Fruit fly (Drosophila melanogaster) whole organism, embryonic: ENCODE results near the gene FBXO11.

Experiments used
- CG11723 ChIP-seq: fragments of 200-800 bp; sonication (Bioruptor generic); optimal IDR thresholded peaks from 2 replicates; lab custom pipeline; 2017; ENCODE audit warnings: missing biosample characterization, mild to moderate bottlenecking, missing genetic modification characterization
- CG12155 ChIP-seq: fragments of 200-800 bp; sonication (Bioruptor generic); optimal IDR thresholded peaks from 3 replicates; lab custom pipeline; 2016; ENCODE audit warnings: missing biosample characterization, missing genetic modification characterization
- CG12391 ChIP-seq: fragments of 200-800 bp; sonication (Bioruptor generic); optimal IDR thresholded peaks from 3 replicates; lab custom pipeline; 2018; ENCODE audit warnings: missing biosample characterization, mild to moderate bottlenecking, missing genetic modification characterization, moderate library complexity
- CG17612 ChIP-seq: fragments of 200-800 bp; sonication (Bioruptor generic); IDR thresholded peaks from 2 replicates; pipeline ENCODE4 v1.3.6; 2022; ENCODE audit warnings: missing biosample characterization, missing genetic modification characterization
- CG17829 ChIP-seq: fragments of 200-800 bp; optimal IDR thresholded peaks from 2 replicates; lab custom pipeline; 2019; ENCODE audit warnings: missing biosample characterization, mild to moderate bottlenecking, missing genetic modification characterization, moderate library complexity
- CG30020 ChIP-seq: fragments of 200-800 bp; optimal IDR thresholded peaks from 2 replicates; lab custom pipeline; 2019; ENCODE audit warnings: missing biosample characterization, mild to moderate bottlenecking, missing genetic modification characterization, moderate library complexity
- CG32772 ChIP-seq: fragments of 200-800 bp; sonication (Bioruptor generic); IDR thresholded peaks from 2 replicates; pipeline ENCODE4 v1.3.6; 2022; ENCODE audit warnings: missing biosample characterization, missing genetic modification characterization
- CG3726 ChIP-seq: fragments of 200-800 bp; sonication (Bioruptor generic); IDR thresholded peaks from 3 replicates; pipeline ENCODE4, ENCODE4 v1.3.6; 2022; ENCODE audit warnings: missing biosample characterization, missing genetic modification characterization
- CG3847 ChIP-seq: fragments of 200-800 bp; sonication (Bioruptor generic); IDR thresholded peaks from 2 replicates; pipeline ENCODE4 v1.3.6; 2022; ENCODE audit warnings: missing biosample characterization, missing genetic modification characterization
- CG7839 ChIP-seq: fragments of 200-800 bp; sonication (Bioruptor generic); optimal IDR thresholded peaks from 3 replicates; lab custom pipeline; 2018; ENCODE audit warnings: missing biosample characterization, mild to moderate bottlenecking, missing genetic modification characterization, moderate library complexity
- CG8281 ChIP-seq: fragments of 200-800 bp; sonication (Bioruptor generic); optimal IDR thresholded peaks from 2 replicates; lab custom pipeline; 2018; ENCODE audit warnings: missing biosample characterization, mild to moderate bottlenecking, missing genetic modification characterization, moderate library complexity
- CG9609 ChIP-seq: fragments of 200-800 bp; sonication (Bioruptor generic); optimal IDR thresholded peaks from 3 replicates; lab custom pipeline; 2016; ENCODE audit warnings: missing biosample characterization, missing genetic modification characterization
- CG9817 ChIP-seq: fragments of 200-800 bp; sonication (Bioruptor generic); optimal IDR thresholded peaks from 2 replicates; lab custom pipeline; 2018; ENCODE audit warnings: missing biosample characterization, mild to moderate bottlenecking, missing genetic modification characterization, moderate library complexity
- D ChIP-seq, 2 experiments: fragments of 200-800 bp in 1 of 2; fragments of >200 bp in 1 of 2; sonication (Bioruptor generic) in 1 of 2; optimal IDR thresholded peaks; 2 replicates in 1 of 2; 3 replicates in 1 of 2; lab custom pipeline; 2017; ENCODE audit warnings: mild to moderate bottlenecking in 1 of 2, missing biosample characterization in 1 of 2, missing genetic modification characterization in 1 of 2, missing genetic modification reagents in 1 of 2
- D19B ChIP-seq: fragments of 200-800 bp; sonication (Bioruptor generic); optimal IDR thresholded peaks from 2 replicates; lab custom pipeline; 2017; ENCODE audit warnings: missing biosample characterization, mild to moderate bottlenecking, missing genetic modification characterization
- E2f1 ChIP-seq: fragments of 200-800 bp; sonication (Bioruptor generic); IDR thresholded peaks from 2 replicates; pipeline ENCODE4 v1.3.6; 2022; ENCODE audit warnings: missing biosample characterization, missing genetic modification characterization
- E2f2 ChIP-seq: fragments of 200-800 bp; sonication (Bioruptor generic); IDR thresholded peaks from 2 replicates; pipeline ENCODE4 v1.3.6; 2022; ENCODE audit warnings: missing biosample characterization, missing genetic modification characterization
- Eip74EF ChIP-seq, 2 experiments: fragments of 200-800 bp in 1 of 2; fragments of >200 bp in 1 of 2; sonication (Bioruptor generic) in 1 of 2; optimal IDR thresholded peaks; 2 replicates each; lab custom pipeline; 2017 to 2019; ENCODE audit warnings: missing biosample characterization in 2 of 2, missing genetic modification characterization in 2 of 2, mild to moderate bottlenecking in 1 of 2, moderate library complexity in 1 of 2
- Ets97D ChIP-seq: fragments of 200-800 bp; sonication (Bioruptor generic); optimal IDR thresholded peaks from 3 replicates; lab custom pipeline; 2016; ENCODE audit warnings: missing biosample characterization, missing genetic modification characterization
- HLH3B ChIP-seq: fragments of 200-800 bp; sonication (Bioruptor generic); IDR thresholded peaks from 2 replicates; pipeline ENCODE4 v1.3.6; 2022; ENCODE audit warnings: missing biosample characterization, missing genetic modification characterization
- Hmx ChIP-seq: fragments of 200-800 bp; sonication (Bioruptor generic); optimal IDR thresholded peaks from 2 replicates; lab custom pipeline; 2016; ENCODE audit warnings: missing biosample characterization, missing genetic modification characterization
- Oli ChIP-seq: fragments of 200-800 bp; sonication (Bioruptor generic); optimal IDR thresholded peaks from 2 replicates; lab custom pipeline; 2018; ENCODE audit warnings: missing biosample characterization, mild to moderate bottlenecking, missing genetic modification characterization, moderate library complexity
- Sin3A ChIP-seq: fragments of >200 bp; optimal IDR thresholded peaks from 2 replicates; lab custom pipeline; 2018
- Xrp1 ChIP-seq: fragments of 200-800 bp; sonication (Bioruptor generic); IDR thresholded peaks from 2 replicates; pipeline ENCODE4 v1.3.6; 2022; ENCODE audit warnings: missing biosample characterization, missing genetic modification characterization
- ap ChIP-seq: fragments of 200-800 bp; sonication (Bioruptor generic); IDR thresholded peaks from 2 replicates; pipeline ENCODE4 v1.3.6; 2022; ENCODE audit warnings: missing biosample characterization, missing genetic modification characterization
- chm ChIP-seq: fragments of 200-800 bp; sonication (Bioruptor generic); IDR thresholded peaks from 2 replicates; pipeline ENCODE4 v1.3.6; 2022; ENCODE audit warnings: missing biosample characterization, missing genetic modification characterization
- corto ChIP-seq: fragments of 200-800 bp; sonication (Bioruptor generic); optimal IDR thresholded peaks from 2 replicates; lab custom pipeline; 2016; ENCODE audit warnings: missing biosample characterization, mild to moderate bottlenecking, missing genetic modification characterization, moderate library complexity
- crp ChIP-seq, 2 experiments: fragments of 200-800 bp; sonication (Bioruptor generic); optimal IDR thresholded peaks; 2 replicates in 1 of 2; 3 replicates in 1 of 2; lab custom pipeline; 2017; ENCODE audit warnings: missing biosample characterization in 2 of 2, missing genetic modification characterization in 2 of 2, mild to moderate bottlenecking in 1 of 2, moderate library complexity in 1 of 2
- dimm ChIP-seq: fragments of 200-800 bp; sonication (Bioruptor generic); IDR thresholded peaks from 2 replicates; pipeline ENCODE4 v1.3.6; 2022; ENCODE audit warnings: missing biosample characterization, missing genetic modification characterization
- ems ChIP-seq: fragments of 200-800 bp; sonication (Bioruptor generic); optimal IDR thresholded peaks from 3 replicates; lab custom pipeline; 2016; ENCODE audit warnings: missing biosample characterization, missing genetic modification characterization
- en ChIP-seq: fragments of 200-800 bp; sonication (Bioruptor generic); optimal IDR thresholded peaks from 2 replicates; lab custom pipeline; 2016; ENCODE audit warnings: missing biosample characterization, missing genetic modification characterization
- gcm ChIP-seq: fragments of 200-800 bp; sonication (Bioruptor generic); optimal IDR thresholded peaks from 2 replicates; lab custom pipeline; 2019; ENCODE audit warnings: missing biosample characterization, mild to moderate bottlenecking, missing genetic modification characterization, moderate library complexity
- gfzf ChIP-seq: fragments of 200-800 bp; sonication (Bioruptor generic); optimal IDR thresholded peaks from 2 replicates; lab custom pipeline; 2016; ENCODE audit warnings: missing biosample characterization, mild to moderate bottlenecking, missing genetic modification characterization, moderate library complexity
- gt ChIP-seq: fragments of 200-800 bp; sonication (Bioruptor generic); IDR thresholded peaks from 2 replicates; pipeline ENCODE4 v1.3.6; 2022; ENCODE audit warnings: missing biosample characterization, missing genetic modification characterization
- hth ChIP-seq: fragments of >200 bp; optimal IDR thresholded peaks from 2 replicates; lab custom pipeline; 2017; ENCODE audit warnings: inconsistent platforms
- jing ChIP-seq: fragments of 200-800 bp; sonication (Bioruptor generic); optimal IDR thresholded peaks from 2 replicates; lab custom pipeline; 2018; ENCODE audit warnings: missing biosample characterization, mild to moderate bottlenecking, missing genetic modification characterization
- jumu ChIP-seq: fragments of 200-800 bp; sonication (Bioruptor generic); optimal IDR thresholded peaks from 3 replicates; lab custom pipeline; 2016; ENCODE audit warnings: missing biosample characterization, missing genetic modification characterization
- kah ChIP-seq: fragments of 200-800 bp; sonication (Bioruptor generic); optimal IDR thresholded peaks from 2 replicates; lab custom pipeline; 2018; ENCODE audit warnings: missing biosample characterization, mild to moderate bottlenecking, missing genetic modification characterization
- klu ChIP-seq: fragments of 200-800 bp; sonication (Bioruptor generic); IDR thresholded peaks from 2 replicates; pipeline ENCODE4 v1.3.6; 2022; ENCODE audit warnings: missing biosample characterization, missing genetic modification characterization
- kni ChIP-seq: fragments of 200-800 bp; sonication (Bioruptor generic); optimal IDR thresholded peaks from 3 replicates; lab custom pipeline; 2017; ENCODE audit warnings: mild to moderate bottlenecking, missing biosample characterization, missing genetic modification reagents, missing genetic modification characterization
- lilli ChIP-seq: fragments of 200-800 bp; sonication (Bioruptor generic); optimal IDR thresholded peaks from 3 replicates; lab custom pipeline; 2016; ENCODE audit warnings: missing biosample characterization, missing genetic modification characterization
- maf-S ChIP-seq: fragments of 200-800 bp; sonication (Bioruptor generic); optimal IDR thresholded peaks from 2 replicates; lab custom pipeline; 2016; ENCODE audit warnings: missing biosample characterization, missing genetic modification characterization
- phol ChIP-seq: fragments of 200-800 bp; sonication (Bioruptor generic); optimal IDR thresholded peaks from 3 replicates; lab custom pipeline; 2018; ENCODE audit warnings: missing biosample characterization, mild to moderate bottlenecking, missing genetic modification characterization, moderate library complexity
- pita ChIP-seq: fragments of 200-800 bp; sonication (Bioruptor generic); optimal IDR thresholded peaks from 2 replicates; lab custom pipeline; 2017; ENCODE audit warnings: missing biosample characterization, mild to moderate bottlenecking, missing genetic modification characterization
- psq ChIP-seq: fragments of 200-800 bp; sonication (Bioruptor generic); optimal IDR thresholded peaks from 2 replicates; lab custom pipeline; 2017; ENCODE audit warnings: missing biosample characterization, missing genetic modification characterization
- seq ChIP-seq: fragments of 200-800 bp; sonication (Bioruptor generic); IDR thresholded peaks from 2 replicates; pipeline ENCODE4 v1.3.6; 2022; ENCODE audit warnings: missing biosample characterization, missing genetic modification characterization
- sqz ChIP-seq: fragments of 200-800 bp; sonication (Bioruptor generic); optimal IDR thresholded peaks from 3 replicates; lab custom pipeline; 2018; ENCODE audit warnings: missing biosample characterization, mild to moderate bottlenecking, missing genetic modification characterization
- tna ChIP-seq: fragments of 200-800 bp; sonication (Bioruptor generic); IDR thresholded peaks from 2 replicates; pipeline ENCODE4 v1.3.6; 2022; ENCODE audit warnings: missing biosample characterization, missing genetic modification characterization; ENCODE audit not compliant: partially characterized antibody

Gene FBXO11

dm6 chr3R:9767620-9768592 is 41.3 kb downstream of the FBXO11 start, which contains the start of gene Naa80 (continued):
- TF ChIP-seq CG8281 (tag; lab: Kevin White, UChicago) (no peak), ems (GFP tag; lab: Kevin White, UChicago) (peak; percentile 75), jumu (peak; percentile 89), CG7839 (tag; lab: Kevin White, UChicago) (peak; percentile 54), CG9609 (GFP tag; lab: Kevin White, UChicago) (peak; percentile 78), Oli (tag; lab: Kevin White, UChicago) (no peak), crp (GFP tag; optimal IDR thresholded peaks at IDR 0.05; lab: Kevin White, UChicago) (peak in 1 of 2 experiments; percentile 45), CG32772 (peak; percentile 24; the same call in 1 of the 2 replicates), klu (no peak), CG12391 (peak; percentile 38), CG17612 (GFP tag; lab: Robert Waterston, UW) (no peak), lilli (peak; percentile 75), CG17829 (tag; lab: Kevin White, UChicago) (peak; percentile 58), pita (GFP tag; lab: Kevin White, UChicago) (no peak), gt (no peak), psq (no peak), gcm (GFP tag; lab: Kevin White, UChicago) (no peak), CG3726 (no peak), Xrp1 (GFP tag; lab: Robert Waterston, UW) (peak; percentile 59; the same call in 1 of the 2 replicates), D19B (peak; percentile 8), Ets97D (GFP tag; lab: Kevin White, UChicago) (peak; percentile 87), HLH3B (GFP tag; lab: Robert Waterston, UW) (peak; percentile 58), CG30020 (peak; percentile 9), maf-S (GFP tag; lab: Kevin White, UChicago) (peak; percentile 84), CG3847 (peak; percentile 94), Sin3A (lab: Kevin White, UChicago) (peak; percentile 76), Eip74EF (GFP tag; optimal IDR thresholded peaks at IDR 0.05; lab: Kevin White, UChicago) (no peak), kah (GFP tag; lab: Kevin White, UChicago) (peak; percentile 31), hth (lab: Kevin White, UChicago) (no peak), gfzf (peak; percentile 38), sqz (GFP tag; lab: Kevin White, UChicago) (no peak), E2f2 (GFP tag; lab: Robert Waterston, UW) (peak; percentile 84), E2f1 (GFP tag; lab: Robert Waterston, UW) (peak; percentile 58; the same call in 1 of the 2 replicates), seq (GFP tag; lab: Robert Waterston, UW) (0 out of 2 replicates have a peak, but pooled peaks have one; percentile 33), jing (GFP tag; lab: Kevin White, UChicago) (no peak), dimm (GFP tag; lab: Robert Waterston, UW) (no peak), CG9817 (peak; percentile 60), Hmx (no peak), tna (GFP tag; lab: Robert Waterston, UW) (peak; percentile 48; the same call in 1 of the 2 replicates), ap (GFP tag; lab: Robert Waterston, UW) (no peak), CG12155 (GFP tag; lab: Kevin White, UChicago) (peak; percentile 74), corto (GFP tag; lab: Kevin White, UChicago) (no peak), CG11723 (GFP tag; lab: Kevin White, UChicago) (peak; percentile 45), chm (GFP tag; lab: Robert Waterston, UW) (peak; percentile 32; the same call in 1 of the 2 replicates), en (GFP tag; lab: Kevin White, UChicago) (no peak), D (optimal IDR thresholded peaks at IDR 0.05; lab: Kevin White, UChicago) (no peak), D (GFP tag; optimal IDR thresholded peaks at IDR 0.05; lab: Kevin White, UChicago) (no peak), phol (peak; percentile 28), kni (peak; percentile 54)
